Fruit fly (Drosophila melanogaster) whole organism, prepupa: ENCODE measurements around the gene pit.
A peak's percentile ranks its signal among the peaks of the same experiment; 100 is the strongest.

ENCODE experiments used
- Blimp-1 ChIP-seq: fragments of 200-800 bp; sonication (Bioruptor generic); optimal IDR thresholded peaks from 3 replicates; lab custom pipeline; 2017; ENCODE audit warnings: missing biosample characterization, missing genetic modification characterization, mild to moderate bottlenecking, moderate library complexity, missing genetic modification reagents
- CG10631 ChIP-seq: fragments of 200-800 bp; sonication (Bioruptor generic); optimal IDR thresholded peaks from 2 replicates; lab custom pipeline; 2016; ENCODE audit warnings: missing biosample characterization, missing genetic modification characterization
- CG10669 ChIP-seq: fragments of 200-800 bp; sonication (Bioruptor generic); optimal IDR thresholded peaks from 3 replicates; lab custom pipeline; 2018; ENCODE audit warnings: missing biosample characterization, mild to moderate bottlenecking, missing genetic modification characterization, moderate library complexity
- CG11762 ChIP-seq: fragments of 200-800 bp; sonication (Bioruptor generic); optimal IDR thresholded peaks from 3 replicates; lab custom pipeline; 2016; ENCODE audit warnings: missing biosample characterization, missing genetic modification characterization; ENCODE audit not compliant: insufficient read depth
- CG11902 ChIP-seq: fragments of 200-800 bp; sonication (Bioruptor generic); optimal IDR thresholded peaks from 3 replicates; lab custom pipeline; 2016; ENCODE audit warnings: missing biosample characterization, missing genetic modification characterization
- CG15336 ChIP-seq: fragments of 200-800 bp; sonication (Bioruptor generic); IDR thresholded peaks from 2 replicates; pipeline ENCODE4 v1.3.6; 2022; ENCODE audit warnings: missing biosample characterization, missing genetic modification characterization
- CG1621 ChIP-seq: fragments of 200-800 bp; sonication (Bioruptor generic); optimal IDR thresholded peaks from 3 replicates; lab custom pipeline; 2018; ENCODE audit warnings: missing biosample characterization, mild to moderate bottlenecking, missing genetic modification characterization
- CG16779 ChIP-seq: fragments of 200-800 bp; sonication (Bioruptor generic); optimal IDR thresholded peaks from 3 replicates; lab custom pipeline; 2017; ENCODE audit warnings: missing biosample characterization, mild to moderate bottlenecking, missing genetic modification characterization
- CG3032 ChIP-seq: fragments of 200-800 bp; optimal IDR thresholded peaks from 2 replicates; lab custom pipeline; 2019; ENCODE audit warnings: missing biosample characterization, mild to moderate bottlenecking, missing genetic modification characterization, moderate library complexity
- CG32006 ChIP-seq: fragments of 200-800 bp; sonication (Bioruptor generic); optimal IDR thresholded peaks from 3 replicates; lab custom pipeline; 2017; ENCODE audit warnings: missing biosample characterization, mild to moderate bottlenecking, missing genetic modification characterization
- CG34406 ChIP-seq: fragments of 200-800 bp; sonication (Bioruptor generic); optimal IDR thresholded peaks from 3 replicates; lab custom pipeline; 2016; ENCODE audit warnings: missing biosample characterization, missing genetic modification characterization
- CG3919 ChIP-seq: fragments of 200-800 bp; sonication (Bioruptor generic); optimal IDR thresholded peaks from 3 replicates; lab custom pipeline; 2016; ENCODE audit warnings: missing biosample characterization, missing genetic modification characterization
- CG4318 ChIP-seq: fragments of 200-800 bp; sonication (Bioruptor generic); optimal IDR thresholded peaks from 3 replicates; lab custom pipeline; 2017; ENCODE audit warnings: missing biosample characterization, mild to moderate bottlenecking, missing genetic modification characterization
- CG6163 ChIP-seq: fragments of 200-800 bp; sonication (Bioruptor generic); IDR thresholded peaks from 3 replicates; pipeline ENCODE4 v1.3.6; 2022; ENCODE audit warnings: missing biosample characterization, missing genetic modification characterization
- CG6276 ChIP-seq: fragments of 200-800 bp; sonication (Bioruptor generic); optimal IDR thresholded peaks from 2 replicates; lab custom pipeline; 2017; ENCODE audit warnings: missing biosample characterization, mild to moderate bottlenecking, missing genetic modification characterization
- CG6808 ChIP-seq: fragments of 200-800 bp; sonication (Bioruptor generic); optimal IDR thresholded peaks from 3 replicates; lab custom pipeline; 2017; ENCODE audit warnings: missing biosample characterization, missing genetic modification characterization, mild to moderate bottlenecking, moderate library complexity, missing genetic modification reagents
- CG6854 ChIP-seq: fragments of 200-800 bp; sonication (Bioruptor generic); optimal IDR thresholded peaks from 2 replicates; lab custom pipeline; 2017; ENCODE audit warnings: missing biosample characterization, mild to moderate bottlenecking, missing genetic modification characterization
- CG7368 ChIP-seq: fragments of 200-800 bp; sonication (Bioruptor generic); optimal IDR thresholded peaks from 3 replicates; lab custom pipeline; 2016; ENCODE audit warnings: missing biosample characterization, missing genetic modification characterization
- CG8119 ChIP-seq: fragments of 200-800 bp; sonication (Bioruptor generic); IDR thresholded peaks from 3 replicates; pipeline ENCODE4 v1.3.6; 2022; ENCODE audit warnings: missing biosample characterization, missing genetic modification characterization
- CG8319 ChIP-seq: fragments of 200-800 bp; sonication (Bioruptor generic); optimal IDR thresholded peaks from 3 replicates; lab custom pipeline; 2016; ENCODE audit warnings: missing biosample characterization, missing genetic modification characterization
- CG8632 ChIP-seq: fragments of 200-800 bp; sonication (Bioruptor generic); optimal IDR thresholded peaks from 3 replicates; lab custom pipeline; 2016; ENCODE audit warnings: missing biosample characterization, missing genetic modification characterization
- Eip78C ChIP-seq: fragments of 200-800 bp; sonication (Bioruptor generic); peaks from one replicate; lab custom pipeline; 2016; ENCODE audit warnings: missing biosample characterization, missing genetic modification characterization
- Eip93F ChIP-seq: fragments of 200-800 bp; sonication (Bioruptor generic); optimal IDR thresholded peaks from 2 replicates; lab custom pipeline; 2016; ENCODE audit warnings: missing biosample characterization, mild to moderate bottlenecking, missing genetic modification characterization
- Ets21C ChIP-seq: fragments of 200-800 bp; sonication (Bioruptor generic); optimal IDR thresholded peaks from 3 replicates; lab custom pipeline; 2016; ENCODE audit warnings: missing biosample characterization, missing genetic modification characterization
- Gug ChIP-seq: fragments of 200-800 bp; sonication (Bioruptor generic); IDR thresholded peaks from 2 replicates; pipeline ENCODE4 v1.3.6; 2022; ENCODE audit warnings: missing biosample characterization, missing genetic modification characterization
- Hr38 ChIP-seq: sonication (Bioruptor generic); optimal IDR thresholded peaks from 2 replicates; lab custom pipeline; 2016; ENCODE audit warnings: missing biosample characterization, missing genetic modification characterization
- Hr39 ChIP-seq: fragments of 200-800 bp; sonication (Bioruptor generic); optimal IDR thresholded peaks from 2 replicates; lab custom pipeline; 2016; ENCODE audit warnings: missing biosample characterization, missing genetic modification characterization
- Hr4 ChIP-seq: fragments of 200-800 bp; sonication (Bioruptor generic); optimal IDR thresholded peaks from 3 replicates; lab custom pipeline; 2016; ENCODE audit warnings: missing biosample characterization, missing genetic modification characterization
- Lpt ChIP-seq: fragments of 200-800 bp; sonication (Bioruptor generic); optimal IDR thresholded peaks from 3 replicates; lab custom pipeline; 2016; ENCODE audit warnings: missing biosample characterization, missing genetic modification characterization
- Met ChIP-seq: fragments of 200-800 bp; sonication (Bioruptor generic); optimal IDR thresholded peaks from 3 replicates; lab custom pipeline; 2016; ENCODE audit warnings: missing biosample characterization, missing genetic modification characterization
- Smox ChIP-seq: fragments of 200-800 bp; sonication (Bioruptor generic); optimal IDR thresholded peaks from 3 replicates; lab custom pipeline; 2016; ENCODE audit warnings: missing biosample characterization, missing genetic modification characterization
- Sox102F ChIP-seq: fragments of 200-800 bp; sonication (Bioruptor generic); optimal IDR thresholded peaks from 2 replicates; lab custom pipeline; 2016; ENCODE audit warnings: missing biosample characterization, mild to moderate bottlenecking, missing genetic modification characterization
- Sox14 ChIP-seq: fragments of 200-800 bp; sonication (Bioruptor generic); optimal IDR thresholded peaks from 3 replicates; lab custom pipeline; 2016; ENCODE audit warnings: missing biosample characterization, missing genetic modification characterization
- Sox15 ChIP-seq: fragments of 200-800 bp; sonication (Bioruptor generic); optimal IDR thresholded peaks from 3 replicates; lab custom pipeline; 2016; ENCODE audit warnings: missing biosample characterization, missing genetic modification characterization
- cyc ChIP-seq: fragments of 200-800 bp; sonication (Bioruptor generic); optimal IDR thresholded peaks from 3 replicates; lab custom pipeline; 2016; ENCODE audit warnings: missing biosample characterization, missing genetic modification characterization
- dac ChIP-seq: fragments of 200-800 bp; sonication (Bioruptor generic); optimal IDR thresholded peaks from 2 replicates; lab custom pipeline; 2017; ENCODE audit warnings: missing biosample characterization, mild to moderate bottlenecking, missing genetic modification characterization
- dsx ChIP-seq: fragments of 200-800 bp; optimal IDR thresholded peaks from 3 replicates; lab custom pipeline; 2019; ENCODE audit warnings: missing biosample characterization, mild to moderate bottlenecking, missing genetic modification characterization, moderate library complexity; ENCODE audit not compliant: poor library complexity, severe bottlenecking
- eg ChIP-seq: fragments of 200-800 bp; sonication (Bioruptor generic); IDR thresholded peaks from 3 replicates; pipeline ENCODE4 v1.3.6; 2022; ENCODE audit warnings: missing biosample characterization, missing genetic modification characterization
- esn ChIP-seq: fragments of 200-800 bp; sonication (Bioruptor generic); optimal IDR thresholded peaks from 2 replicates; lab custom pipeline; 2016; ENCODE audit warnings: missing biosample characterization, mild to moderate bottlenecking, missing genetic modification characterization, moderate library complexity
- fd59A ChIP-seq: fragments of 200-800 bp; sonication (Bioruptor generic); optimal IDR thresholded peaks from 2 replicates; lab custom pipeline; 2017; ENCODE audit warnings: missing biosample characterization, mild to moderate bottlenecking, missing genetic modification characterization, missing genetic modification reagents
- lz ChIP-seq: fragments of 200-800 bp; sonication (Bioruptor generic); optimal IDR thresholded peaks from 3 replicates; lab custom pipeline; 2016; ENCODE audit warnings: missing biosample characterization, missing genetic modification characterization
- net ChIP-seq: fragments of 200-800 bp; sonication (Bioruptor generic); optimal IDR thresholded peaks from 3 replicates; lab custom pipeline; 2016; ENCODE audit warnings: missing biosample characterization, missing genetic modification characterization
- pdm3 ChIP-seq: fragments of 200-800 bp; sonication (Bioruptor generic); optimal IDR thresholded peaks from 3 replicates; lab custom pipeline; 2016; ENCODE audit warnings: missing biosample characterization, missing genetic modification characterization
- spab ChIP-seq: fragments of 200-800 bp; sonication (Bioruptor generic); optimal IDR thresholded peaks from 2 replicates; lab custom pipeline; 2017; ENCODE audit warnings: missing biosample characterization, mild to moderate bottlenecking, missing genetic modification characterization, missing genetic modification reagents
- ss ChIP-seq, 2 experiments: fragments of 200-800 bp; sonication (Bioruptor generic); optimal IDR thresholded peaks; 2 replicates in 1 of 2; 3 replicates in 1 of 2; lab custom pipeline; 2017 to 2018; ENCODE audit warnings: mild to moderate bottlenecking in 2 of 2, missing biosample characterization in 2 of 2, missing genetic modification characterization in 2 of 2, moderate library complexity in 1 of 2
- svp ChIP-seq: fragments of 200-800 bp; sonication (Bioruptor generic); peaks from one replicate; lab custom pipeline; 2016; ENCODE audit warnings: missing biosample characterization, missing genetic modification characterization
- vri ChIP-seq: fragments of 200-800 bp; sonication (Bioruptor generic); optimal IDR thresholded peaks from 3 replicates; lab custom pipeline; 2016; ENCODE audit warnings: missing biosample characterization, mild to moderate bottlenecking, missing genetic modification characterization

Gene pit

DNA sequence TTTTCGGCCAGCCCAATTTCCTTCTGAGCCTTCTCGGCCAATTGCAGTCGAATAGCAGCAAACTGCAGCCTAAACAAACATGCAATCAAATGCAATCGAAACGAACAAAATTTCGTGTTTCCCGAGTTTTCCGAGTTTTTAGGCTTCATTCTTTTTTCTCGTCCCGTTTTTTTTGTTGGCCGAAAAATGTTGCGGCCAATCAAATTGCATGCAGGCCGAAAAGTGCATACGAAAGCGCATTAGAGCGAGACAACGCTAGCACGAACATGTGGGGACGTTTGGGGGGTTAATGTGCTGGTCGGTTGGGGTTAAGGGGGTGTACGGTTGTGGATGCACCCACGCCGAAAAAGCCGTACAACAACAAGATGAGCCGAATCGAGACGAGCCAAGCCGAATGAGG is 44.3 kb upstream of the pit start:
- TF ChIP-seq CG6163 (GFP tag; lab: Robert Waterston, UW) (0 out of 3 replicates have a peak, but pooled peaks have one; percentile 8), eg (GFP tag; lab: Robert Waterston, UW) (peak; percentile 54; the same call in 2 of the 3 replicates), CG3032 (tag; lab: Kevin White, UChicago) (no peak), esn (GFP tag; lab: Kevin White, UChicago) (no peak), Blimp-1 (GFP tag; lab: Kevin White, UChicago) (no peak), vri (no peak), CG8632 (GFP tag; lab: Kevin White, UChicago) (no peak), Eip93F (GFP tag; lab: Kevin White, UChicago) (no peak), CG3919 (no peak), Sox102F (no peak), CG6276 (GFP tag; lab: Kevin White, UChicago) (peak; percentile 53), CG8119 (peak; percentile 62), Ets21C (GFP tag; lab: Kevin White, UChicago) (no peak)

DNA sequence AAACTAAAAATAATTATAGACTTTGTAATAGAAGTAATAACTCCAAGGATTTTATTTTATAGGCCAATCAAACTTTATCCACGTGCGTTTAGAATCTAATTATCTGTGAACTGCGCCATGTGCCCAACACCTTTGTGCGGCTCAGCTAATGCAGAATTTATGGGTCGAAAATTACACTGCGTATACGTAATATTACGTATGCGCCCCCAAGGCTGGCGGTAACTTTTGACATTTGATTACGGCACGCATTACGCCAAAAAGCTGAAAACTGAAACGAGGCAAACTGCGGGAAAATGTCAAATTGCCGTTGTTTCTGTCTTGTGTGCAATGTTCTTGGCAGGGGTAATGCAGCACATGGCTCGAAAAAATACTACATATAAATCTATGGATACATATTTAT is 42.5 kb upstream of the pit start:
- TF ChIP-seq Ets21C (GFP tag; lab: Kevin White, UChicago) (no peak), svp (peak; percentile 64)

DNA sequence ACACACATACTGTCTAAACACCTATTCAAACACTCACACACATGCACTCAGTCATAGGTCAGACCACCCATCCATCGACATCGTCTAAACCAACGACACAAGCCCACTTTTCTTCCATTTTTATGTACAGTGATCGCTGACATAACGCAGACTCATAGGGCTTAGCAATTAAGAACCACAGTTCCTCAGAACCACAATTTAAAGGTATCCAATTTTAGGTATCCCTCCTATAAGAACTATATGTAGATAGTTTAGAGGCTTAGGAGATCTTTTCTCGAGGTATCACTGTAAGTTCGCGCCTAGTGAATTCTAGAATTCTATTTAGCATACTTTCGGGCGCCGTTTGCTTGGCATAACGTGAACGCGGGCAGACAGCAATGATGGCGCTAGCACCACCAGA is 41.2 kb upstream of the pit start:
- peak; percentile 27 for TF ChIP-seq esn (GFP tag; lab: Kevin White, UChicago)
- TF ChIP-seq Sox15 (GFP tag; lab: Kevin White, UChicago) = peak; percentile 36
- TF ChIP-seq CG10669 (GFP tag; lab: Kevin White, UChicago) = peak; percentile 60
- TF ChIP-seq CG8632 (GFP tag; lab: Kevin White, UChicago) = peak; percentile 24
- TF ChIP-seq Eip78C = peak; percentile 91
- peak; percentile 52 for TF ChIP-seq cyc (GFP tag; lab: Kevin White, UChicago)
- TF ChIP-seq CG16779 (tag; lab: Kevin White, UChicago) = no peak
- peak; percentile 29 for TF ChIP-seq Lpt
- peak; percentile 43 for TF ChIP-seq CG8319 (GFP tag; lab: Kevin White, UChicago)
- no peak for TF ChIP-seq vri
- peak; percentile 55 for TF ChIP-seq CG4318 (GFP tag; lab: Kevin White, UChicago)
- TF ChIP-seq Hr4 (GFP tag; lab: Kevin White, UChicago) = peak; percentile 89
- peak; percentile 64 for TF ChIP-seq CG3919
- TF ChIP-seq Smox (GFP tag; lab: Kevin White, UChicago) = peak; percentile 42
- TF ChIP-seq dac (GFP tag; lab: Kevin White, UChicago) = no peak
- peak; percentile 47 for TF ChIP-seq Met
- TF ChIP-seq CG6854 (GFP tag; lab: Kevin White, UChicago) = no peak
- peak; percentile 64 for TF ChIP-seq net (GFP tag; lab: Kevin White, UChicago)
- peak in 1 of 2 experiments; percentile 11 for TF ChIP-seq ss (GFP tag; optimal IDR thresholded peaks at IDR 0.05; lab: Kevin White, UChicago)
- peak; percentile 47 for TF ChIP-seq CG10631 (GFP tag; lab: Kevin White, UChicago)
- TF ChIP-seq CG6276 (GFP tag; lab: Kevin White, UChicago) = peak; percentile 66
- peak; percentile 32 for TF ChIP-seq CG11762 (GFP tag; lab: Kevin White, UChicago)
- no peak for TF ChIP-seq Hr38 (GFP tag; lab: Kevin White, UChicago)
- peak; percentile 27 for TF ChIP-seq CG1621 (tag; lab: Kevin White, UChicago)
- TF ChIP-seq Hr39 (GFP tag; lab: Kevin White, UChicago) = peak; percentile 71
- peak; percentile 52 for TF ChIP-seq CG11902 (GFP tag; lab: Kevin White, UChicago)
- no peak for TF ChIP-seq Blimp-1 (GFP tag; lab: Kevin White, UChicago)
- peak; percentile 52 for TF ChIP-seq dsx (GFP tag; lab: Kevin White, UChicago)
- peak; percentile 24 for TF ChIP-seq CG7368 (GFP tag; lab: Kevin White, UChicago)
- peak; percentile 2 for TF ChIP-seq spab
- peak; percentile 70; the same call in 1 of the 2 replicates for TF ChIP-seq Gug (GFP tag; lab: Robert Waterston, UW)
- peak; percentile 82 for TF ChIP-seq CG15336 (GFP tag; lab: Robert Waterston, UW)
- peak; percentile 83 for TF ChIP-seq CG32006 (GFP tag; lab: Kevin White, UChicago)
- peak; percentile 75 for TF ChIP-seq pdm3
- no peak for TF ChIP-seq CG6808 (GFP tag; lab: Kevin White, UChicago)
- TF ChIP-seq fd59A (GFP tag; lab: Kevin White, UChicago) = peak; percentile 24
- peak; percentile 37 for TF ChIP-seq CG34406 (GFP tag; lab: Kevin White, UChicago)
- peak; percentile 66 for TF ChIP-seq svp
- TF ChIP-seq CG3032 (tag; lab: Kevin White, UChicago) = peak; percentile 51
- peak; percentile 72 for TF ChIP-seq Sox14 (GFP tag; lab: Kevin White, UChicago)
- TF ChIP-seq lz (GFP tag; lab: Kevin White, UChicago) = peak; percentile 13
